Fruit fly (Drosophila melanogaster) whole organism, embryonic: ENCODE measurements around the gene CG7483.

ENCODE experiments used
- C15 ChIP-seq: fragments of 200-800 bp; sonication (Bioruptor generic); IDR thresholded peaks from 3 replicates; pipeline ENCODE4 v1.3.6; 2022; ENCODE audit warnings: missing biosample characterization, missing genetic modification characterization
- CG10147 ChIP-seq: fragments of 200-800 bp; sonication (Bioruptor generic); optimal IDR thresholded peaks from 2 replicates; lab custom pipeline; 2019; ENCODE audit warnings: missing biosample characterization, mild to moderate bottlenecking, missing genetic modification characterization, moderate library complexity
- CG10431 ChIP-seq: fragments of 200-800 bp; sonication (Bioruptor generic); optimal IDR thresholded peaks from 3 replicates; lab custom pipeline; 2018; ENCODE audit warnings: missing biosample characterization, mild to moderate bottlenecking, missing genetic modification characterization
- CG11560 ChIP-seq: fragments of 200-800 bp; sonication (Bioruptor generic); IDR thresholded peaks from 3 replicates; pipeline ENCODE4 v1.3.6; 2022; ENCODE audit warnings: missing biosample characterization, missing genetic modification characterization
- CG11695 ChIP-seq: fragments of 200-800 bp; sonication (Bioruptor generic); IDR thresholded peaks from 3 replicates; pipeline ENCODE4 v1.3.6; 2022; ENCODE audit warnings: missing biosample characterization, missing genetic modification characterization
- CG12744 ChIP-seq: fragments of 200-800 bp; sonication (Bioruptor generic); optimal IDR thresholded peaks from 2 replicates; lab custom pipeline; 2016; ENCODE audit warnings: missing biosample characterization, missing genetic modification characterization
- CG12942 ChIP-seq: fragments of 200-800 bp; sonication (Bioruptor generic); optimal IDR thresholded peaks from 3 replicates; lab custom pipeline; 2016; ENCODE audit warnings: missing biosample characterization, missing genetic modification characterization
- CG14014 ChIP-seq: fragments of 200-800 bp; sonication (Bioruptor generic); IDR thresholded peaks from 2 replicates; pipeline ENCODE4 v1.3.6; 2022; ENCODE audit warnings: missing biosample characterization, missing genetic modification characterization
- CG14965 ChIP-seq: fragments of 200-800 bp; sonication (Bioruptor generic); optimal IDR thresholded peaks from 2 replicates; lab custom pipeline; 2016; ENCODE audit warnings: missing biosample characterization, missing genetic modification characterization, borderline replicate concordance
- CG17829 ChIP-seq: fragments of 200-800 bp; optimal IDR thresholded peaks from 2 replicates; lab custom pipeline; 2019; ENCODE audit warnings: missing biosample characterization, mild to moderate bottlenecking, missing genetic modification characterization, moderate library complexity
- CG18599 ChIP-seq: fragments of 200-800 bp; sonication (Bioruptor generic); optimal IDR thresholded peaks from 3 replicates; lab custom pipeline; 2017; ENCODE audit warnings: missing biosample characterization, missing genetic modification characterization, mild to moderate bottlenecking, moderate library complexity, missing genetic modification reagents
- CG2116 ChIP-seq: fragments of 200-800 bp; sonication (Bioruptor generic); optimal IDR thresholded peaks from 3 replicates; lab custom pipeline; 2018; ENCODE audit warnings: missing biosample characterization, mild to moderate bottlenecking, missing genetic modification characterization
- CG2120 ChIP-seq: fragments of 200-800 bp; sonication (Bioruptor generic); optimal IDR thresholded peaks from 3 replicates; lab custom pipeline; 2016; ENCODE audit warnings: missing biosample characterization, missing genetic modification characterization
- CG2129 ChIP-seq: fragments of 200-800 bp; sonication (Bioruptor generic); IDR thresholded peaks from 2 replicates; pipeline ENCODE4 v1.3.6; 2022; ENCODE audit warnings: missing biosample characterization, missing genetic modification characterization; ENCODE audit not compliant: partially characterized antibody
- CG34224 ChIP-seq: fragments of 200-800 bp; sonication (Bioruptor generic); IDR thresholded peaks from 3 replicates; pipeline ENCODE4 v1.3.6; 2022; ENCODE audit warnings: missing biosample characterization, missing genetic modification characterization; ENCODE audit not compliant: partially characterized antibody
- CG34376 ChIP-seq: fragments of 200-800 bp; sonication (Bioruptor generic); optimal IDR thresholded peaks from 2 replicates; lab custom pipeline; 2018; ENCODE audit warnings: missing biosample characterization, mild to moderate bottlenecking, missing genetic modification characterization
- CG6254 ChIP-seq: fragments of 200-800 bp; sonication (Bioruptor generic); optimal IDR thresholded peaks from 3 replicates; lab custom pipeline; 2017; ENCODE audit warnings: mild to moderate bottlenecking, missing biosample characterization, missing genetic modification reagents, missing genetic modification characterization
- Dip3 ChIP-seq: fragments of 200-800 bp; sonication (Bioruptor generic); optimal IDR thresholded peaks from 3 replicates; lab custom pipeline; 2016; ENCODE audit warnings: missing biosample characterization, missing genetic modification characterization
- Drgx ChIP-seq: fragments of 200-800 bp; sonication (Bioruptor generic); IDR thresholded peaks from 2 replicates; pipeline ENCODE4 v1.3.6; 2022; ENCODE audit warnings: missing biosample characterization, missing genetic modification characterization
- HmgZ ChIP-seq: fragments of 200-800 bp; sonication (Bioruptor generic); optimal IDR thresholded peaks from 2 replicates; lab custom pipeline; 2018; ENCODE audit warnings: missing biosample characterization, mild to moderate bottlenecking, missing genetic modification characterization
- Hr3 ChIP-seq: fragments of 200-800 bp; sonication (Bioruptor generic); optimal IDR thresholded peaks from 3 replicates; lab custom pipeline; 2016; ENCODE audit warnings: missing biosample characterization, missing genetic modification characterization
- Hr39 ChIP-seq: fragments of >200 bp; optimal IDR thresholded peaks from 2 replicates; lab custom pipeline; 2017
- Mad ChIP-seq: fragments of 200-800 bp; sonication (Bioruptor generic); optimal IDR thresholded peaks from 2 replicates; lab custom pipeline; 2016; ENCODE audit warnings: missing biosample characterization, missing genetic modification characterization
- Poxn ChIP-seq: fragments of 200-800 bp; sonication (Bioruptor generic); IDR thresholded peaks from 2 replicates; pipeline ENCODE4 v1.3.6; 2022; ENCODE audit warnings: missing biosample characterization, missing genetic modification characterization
- Rfx ChIP-seq: fragments of 200-800 bp; sonication (Bioruptor generic); IDR thresholded peaks from 2 replicates; pipeline ENCODE4 v1.3.6; 2022; ENCODE audit warnings: missing biosample characterization, missing genetic modification characterization
- Scr ChIP-seq: fragments of 200-800 bp; sonication (Bioruptor generic); IDR thresholded peaks from 2 replicates; pipeline ENCODE4 v1.3.6; 2022; ENCODE audit warnings: missing biosample characterization, missing genetic modification characterization; ENCODE audit not compliant: partially characterized antibody
- ash1 ChIP-seq: fragments of 200-800 bp; sonication (Bioruptor generic); optimal IDR thresholded peaks from 2 replicates; lab custom pipeline; 2018; ENCODE audit warnings: missing biosample characterization, mild to moderate bottlenecking, missing genetic modification characterization
- dan ChIP-seq: fragments of 200-800 bp; sonication (Bioruptor generic); IDR thresholded peaks from 2 replicates; pipeline ENCODE4 v1.3.6; 2022; ENCODE audit warnings: missing biosample characterization, missing genetic modification characterization
- dimm ChIP-seq: fragments of 200-800 bp; sonication (Bioruptor generic); IDR thresholded peaks from 2 replicates; pipeline ENCODE4 v1.3.6; 2022; ENCODE audit warnings: missing biosample characterization, missing genetic modification characterization
- fd64A ChIP-seq: fragments of 200-800 bp; sonication (Bioruptor generic); optimal IDR thresholded peaks from 3 replicates; lab custom pipeline; 2018; ENCODE audit warnings: missing biosample characterization, mild to moderate bottlenecking, missing genetic modification characterization
- fru ChIP-seq: fragments of >200 bp; optimal IDR thresholded peaks from 2 replicates; lab custom pipeline; 2017
- ftz-f1 ChIP-seq: fragments of 200-800 bp; sonication (Bioruptor generic); optimal IDR thresholded peaks from 2 replicates; lab custom pipeline; 2016; ENCODE audit warnings: missing biosample characterization, missing genetic modification characterization
- gcm ChIP-seq: fragments of 200-800 bp; sonication (Bioruptor generic); optimal IDR thresholded peaks from 2 replicates; lab custom pipeline; 2019; ENCODE audit warnings: missing biosample characterization, mild to moderate bottlenecking, missing genetic modification characterization, moderate library complexity
- gem ChIP-seq: fragments of 200-800 bp; sonication (Bioruptor generic); optimal IDR thresholded peaks from 2 replicates; lab custom pipeline; 2019; ENCODE audit warnings: missing biosample characterization, mild to moderate bottlenecking, missing genetic modification characterization, moderate library complexity
- gsb-n ChIP-seq: fragments of 200-800 bp; sonication (Bioruptor generic); optimal IDR thresholded peaks from 3 replicates; lab custom pipeline; 2018; ENCODE audit warnings: missing biosample characterization, mild to moderate bottlenecking, missing genetic modification characterization
- hb ChIP-seq: fragments of 200-800 bp; sonication (Bioruptor generic); IDR thresholded peaks from 3 replicates; pipeline ENCODE4 v1.3.6; 2022; ENCODE audit warnings: missing biosample characterization, missing genetic modification characterization; ENCODE audit not compliant: partially characterized antibody
- hbn ChIP-seq: fragments of 200-800 bp; sonication (Bioruptor generic); IDR thresholded peaks from 2 replicates; pipeline ENCODE4 v1.3.6; 2022; ENCODE audit warnings: missing biosample characterization, missing genetic modification characterization; ENCODE audit not compliant: partially characterized antibody
- jigr1 ChIP-seq: fragments of 200-800 bp; sonication (Bioruptor generic); IDR thresholded peaks from 3 replicates; pipeline ENCODE4 v1.3.6; 2022; ENCODE audit warnings: missing biosample characterization, missing genetic modification characterization
- lmd ChIP-seq: fragments of 200-800 bp; sonication (Bioruptor generic); IDR thresholded peaks from 2 replicates; pipeline ENCODE4 v1.3.6; 2022; ENCODE audit warnings: missing biosample characterization, missing genetic modification characterization
- lola ChIP-seq, 3 experiments: fragments of >200 bp in 2 of 3; fragments of 200-800 bp in 1 of 3; sonication (Bioruptor generic) in 1 of 3; optimal IDR thresholded peaks; 2 replicates each; lab custom pipeline; 2017 to 2019; ENCODE audit warnings: missing biosample characterization in 3 of 3, missing genetic modification characterization in 3 of 3, mild to moderate bottlenecking in 1 of 3, moderate library complexity in 1 of 3
- nom ChIP-seq: fragments of 200-800 bp; sonication (Bioruptor generic); optimal IDR thresholded peaks from 2 replicates; lab custom pipeline; 2017; ENCODE audit warnings: missing biosample characterization, missing genetic modification characterization, mild to moderate bottlenecking, moderate library complexity, missing genetic modification reagents
- p53 ChIP-seq: fragments of 200-800 bp; sonication (Bioruptor generic); optimal IDR thresholded peaks from 2 replicates; lab custom pipeline; 2016; ENCODE audit warnings: missing biosample characterization, missing genetic modification characterization
- pan ChIP-seq, 4 experiments: fragments of >200 bp in 3 of 4; fragments of 200-800 bp in 1 of 4; sonication (Bioruptor generic) in 1 of 4; optimal IDR thresholded peaks in 3 of 4; IDR thresholded peaks in 1 of 4; 2 replicates each; pipeline versions ENCODE4 v1.3.6 to Lab custom; 2017 to 2022; ENCODE audit warnings: missing biosample characterization in 2 of 4, missing genetic modification characterization in 2 of 4, mixed read lengths in 1 of 4
- pita ChIP-seq: fragments of 200-800 bp; sonication (Bioruptor generic); optimal IDR thresholded peaks from 2 replicates; lab custom pipeline; 2017; ENCODE audit warnings: missing biosample characterization, mild to moderate bottlenecking, missing genetic modification characterization
- scrt ChIP-seq: fragments of 200-800 bp; sonication (Bioruptor generic); optimal IDR thresholded peaks from 2 replicates; lab custom pipeline; 2018; ENCODE audit warnings: missing biosample characterization, mild to moderate bottlenecking, missing genetic modification characterization, moderate library complexity
- sd ChIP-seq: fragments of 200-800 bp; sonication (Bioruptor generic); optimal IDR thresholded peaks from 3 replicates; lab custom pipeline; 2018; ENCODE audit warnings: missing biosample characterization, mild to moderate bottlenecking, missing genetic modification characterization, moderate library complexity
- stc ChIP-seq: fragments of 200-800 bp; sonication (Bioruptor generic); IDR thresholded peaks from 2 replicates; pipeline ENCODE4 v1.3.6; 2022; ENCODE audit warnings: missing biosample characterization, missing genetic modification characterization
- tin ChIP-seq: fragments of 200-800 bp; sonication (Bioruptor generic); optimal IDR thresholded peaks from 3 replicates; lab custom pipeline; 2016; ENCODE audit warnings: missing biosample characterization, missing genetic modification characterization
- unc-4 ChIP-seq: fragments of 200-800 bp; sonication (Bioruptor generic); IDR thresholded peaks from 2 replicates; pipeline ENCODE4 v1.3.6; 2022; ENCODE audit warnings: missing biosample characterization, missing genetic modification characterization; ENCODE audit not compliant: partially characterized antibody
- zen2 ChIP-seq: fragments of 200-800 bp; sonication (Bioruptor generic); IDR thresholded peaks from 3 replicates; pipeline ENCODE4 v1.3.6; 2022; ENCODE audit warnings: missing biosample characterization, missing genetic modification characterization; ENCODE audit not compliant: partially characterized antibody

CG7483 gene

DNA sequence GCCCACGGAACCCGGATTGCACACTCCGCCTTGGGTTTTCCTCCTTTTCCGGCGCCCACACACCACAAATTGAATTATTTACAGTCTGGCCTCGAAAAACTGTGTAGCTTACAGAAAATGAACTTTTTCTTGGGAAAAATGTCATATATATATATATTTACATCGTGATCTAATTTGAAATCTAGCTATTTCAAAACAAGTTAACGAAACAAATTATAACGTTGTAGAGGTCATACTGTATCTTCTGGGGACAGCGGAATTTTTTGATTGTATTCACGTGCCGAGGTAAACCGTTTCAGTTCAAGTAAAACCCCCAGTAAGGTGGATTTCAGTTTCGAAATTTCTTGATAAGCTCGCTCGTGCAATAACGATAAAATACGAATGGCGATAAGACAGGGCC is 41.5 kb downstream of the CG7483 start (continued):
- TF ChIP-seq CG34376 (GFP tag; lab: Kevin White, UChicago) (no peak), ftz-f1 (GFP tag; lab: Kevin White, UChicago) (peak; percentile 1), Scr (GFP tag; lab: Robert Waterston, UW) (no peak), pan (optimal IDR thresholded peaks at IDR 0.05; lab: Kevin White, UChicago) (no peak), pan (GFP tag; optimal IDR thresholded peaks at IDR 0.05 in 1 of 2, IDR thresholded peaks at IDR 0.05 in 1 of 2) (peak in 1 of 2 experiments; percentile 80), Poxn (0 out of 2 replicates have a peak, but pooled peaks have one; percentile 14), stc (GFP tag; lab: Robert Waterston, UW) (peak; percentile 79), CG18599 (GFP tag; lab: Kevin White, UChicago) (peak; percentile 67), unc-4 (no peak), CG14014 (GFP tag; lab: Robert Waterston, UW) (peak; percentile 59; the same call in 1 of the 2 replicates), Mad (no peak), CG34224 (GFP tag; lab: Robert Waterston, UW) (no peak), zen2 (GFP tag; lab: Robert Waterston, UW) (no peak), HmgZ (peak; percentile 11), hbn (no peak), CG17829 (tag; lab: Kevin White, UChicago) (no peak), Rfx (peak; percentile 74), dan (GFP tag; lab: Robert Waterston, UW) (no peak), CG2120 (peak; percentile 63), gsb-n (tag; lab: Kevin White, UChicago) (peak; percentile 1), sd (peak; percentile 89), nom (GFP tag; lab: Kevin White, UChicago) (no peak), pita (GFP tag; lab: Kevin White, UChicago) (no peak), p53 (no peak), CG2116 (no peak), tin (no peak), CG12942 (GFP tag; lab: Kevin White, UChicago) (no peak), CG10431 (no peak), fd64A (GFP tag; lab: Kevin White, UChicago) (no peak), CG6254 (GFP tag; lab: Kevin White, UChicago) (peak; percentile 22), lmd (GFP tag; lab: Robert Waterston, UW) (peak; percentile 74), CG12744 (GFP tag; lab: Kevin White, UChicago) (no peak), dimm (GFP tag; lab: Robert Waterston, UW) (0 out of 2 replicates have a peak, but pooled peaks have one; percentile 17), CG10147 (GFP tag; lab: Kevin White, UChicago) (peak; percentile 6), CG14965 (no peak), gcm (GFP tag; lab: Kevin White, UChicago) (no peak), CG11560 (tag; lab: Robert Waterston, UW) (no peak), gem (tag; lab: Kevin White, UChicago) (peak; percentile 73), lola (GFP tag; optimal IDR thresholded peaks at IDR 0.05; lab: Kevin White, UChicago) (no peak), Hr3 (GFP tag; lab: Kevin White, UChicago) (no peak), Hr39 (lab: Kevin White, UChicago) (no peak), fru (lab: Kevin White, UChicago) (no peak), jigr1 (no peak), Drgx (GFP tag; lab: Robert Waterston, UW) (peak; percentile 49), CG2129 (GFP tag; lab: Robert Waterston, UW) (no peak), Dip3 (GFP tag; lab: Kevin White, UChicago) (no peak), hb (GFP tag; lab: Robert Waterston, UW) (no peak), CG11695 (GFP tag; lab: Robert Waterston, UW) (peak; percentile 65; the same call in 1 of the 3 replicates), C15 (GFP tag; lab: Robert Waterston, UW) (no peak), scrt (GFP tag; lab: Kevin White, UChicago) (no peak), ash1 (GFP tag; lab: Kevin White, UChicago) (no peak)
